Worm (Caenorhabditis elegans) whole organism, midembryonic: Measurements from ENCODE around the gene str-230.

ENCODE experiments used
- T22C8.4 ChIP-seq: fragments of 200-800 bp; sonication (Bioruptor generic); IDR thresholded peaks from 2 replicates; pipeline ENCODE4 v1.3.6; 2022; ENCODE audit warnings: missing genetic modification characterization, missing compliant biosample characterization
- cog-1 ChIP-seq: sonication (generic microtip); optimal IDR thresholded peaks from 2 replicates; lab custom pipeline; 2016; ENCODE audit warnings: missing genetic modification characterization, missing compliant biosample characterization
- flt-1 ChIP-seq: fragments of 200-800 bp; sonication (Bioruptor generic); IDR thresholded peaks from 2 replicates; pipeline ENCODE4 v1.3.6; 2022; ENCODE audit warnings: missing genetic modification characterization, missing compliant biosample characterization
- klf-2 ChIP-seq: fragments of 200-800 bp; sonication (Bioruptor generic); conservative IDR thresholded peaks from 2 replicates; pipeline ENCODE4 v1.3.6; 2022; ENCODE audit warnings: missing genetic modification reagents, missing genetic modification characterization, missing compliant biosample characterization
- med-1 ChIP-seq: sonication (generic microtip); optimal IDR thresholded peaks from 2 replicates; lab custom pipeline; 2017; ENCODE audit warnings: missing genetic modification characterization, mild to moderate bottlenecking, missing compliant biosample characterization, antibody characterized with exemption, missing genetic modification reagents; ENCODE audit not compliant: insufficient read depth
- ref-1 ChIP-seq: fragments of 200-800 bp; sonication (Bioruptor generic); conservative IDR thresholded peaks from 2 replicates; pipeline ENCODE4 v1.3.6; 2022; ENCODE audit warnings: missing genetic modification reagents, missing genetic modification characterization, missing compliant biosample characterization
- tab-1 ChIP-seq: fragments of 200-800 bp; sonication (Bioruptor generic); IDR thresholded peaks from 2 replicates; pipeline ENCODE4 v1.3.6; 2022; ENCODE audit warnings: missing genetic modification characterization, missing compliant biosample characterization
- ztf-23 ChIP-seq: fragments of 200-800 bp; sonication (Bioruptor generic); IDR thresholded peaks from 2 replicates; pipeline ENCODE4 v1.3.6; 2022; ENCODE audit warnings: missing genetic modification reagents, missing genetic modification characterization, missing compliant biosample characterization
- ztf-29 ChIP-seq: fragments of 200-800 bp; sonication (Bioruptor generic); IDR thresholded peaks from 2 replicates; pipeline ENCODE4 v1.3.6; 2022; ENCODE audit warnings: missing genetic modification reagents, missing genetic modification characterization, missing compliant biosample characterization

Gene str-230

ce11 chrV:14210743-14211142, at the start of gene str-230:
Gene str-230, minus strand, starts transcription at chrV:14210843.
- TF ChIP-seq ztf-29 (GFP tag; lab: Robert Waterston, UW) (no peak), tab-1 (GFP tag; lab: Robert Waterston, UW) (no peak), ztf-23 (GFP tag; lab: Robert Waterston, UW) (no peak), flt-1 (GFP tag; lab: Robert Waterston, UW) (no peak), ref-1 (GFP tag; lab: Robert Waterston, UW) (no peak), cog-1 (tag; lab: Kevin White, UChicago) (no peak), klf-2 (GFP tag; lab: Robert Waterston, UW) (no peak), T22C8.4 (GFP tag; lab: Robert Waterston, UW) (no peak), med-1 (GFP tag; lab: Kevin White, UChicago) (no peak)

ce11 chrV:14256813-14257212, 46.2 kb upstream of the str-230 start, which contains the start of gene sre-8:
Gene sre-8, plus strand, starts transcription at chrV:14257113.
- TF ChIP-seq klf-2 (GFP tag; lab: Robert Waterston, UW) (no peak), ref-1 (GFP tag; lab: Robert Waterston, UW) (no peak), tab-1 (GFP tag; lab: Robert Waterston, UW) (no peak), T22C8.4 (GFP tag; lab: Robert Waterston, UW) (no peak), med-1 (GFP tag; lab: Kevin White, UChicago) (no peak), ztf-23 (GFP tag; lab: Robert Waterston, UW) (no peak), flt-1 (GFP tag; lab: Robert Waterston, UW) (no peak), cog-1 (tag; lab: Kevin White, UChicago) (no peak)

DNA sequence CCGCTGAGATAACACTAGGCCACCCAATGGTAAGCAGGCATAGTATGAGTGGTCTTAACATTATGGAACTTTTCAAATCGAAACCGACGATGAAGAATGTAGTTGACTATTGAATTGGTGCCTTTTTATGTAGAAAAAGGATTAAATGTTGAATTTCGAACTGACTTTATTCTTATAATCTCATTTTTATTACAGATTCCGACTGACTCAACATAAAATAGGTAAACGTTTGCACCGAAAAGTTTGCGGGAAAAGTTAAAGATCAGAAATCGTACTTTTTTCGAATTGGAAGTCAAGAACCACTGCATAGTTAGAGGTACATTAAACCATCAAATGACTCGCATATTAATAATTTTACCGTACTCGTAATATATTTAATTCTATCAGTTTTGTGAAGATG, 43.6 kb upstream of the str-230 start, which contains the start of gene K02E11.7:
Gene K02E11.7 (minus strand): TSS at position 101 of the 400 bp plus-strand sequence.
- TF ChIP-seq ztf-29 (GFP tag; lab: Robert Waterston, UW) (no peak), T22C8.4 (GFP tag; lab: Robert Waterston, UW) (no peak)

DNA sequence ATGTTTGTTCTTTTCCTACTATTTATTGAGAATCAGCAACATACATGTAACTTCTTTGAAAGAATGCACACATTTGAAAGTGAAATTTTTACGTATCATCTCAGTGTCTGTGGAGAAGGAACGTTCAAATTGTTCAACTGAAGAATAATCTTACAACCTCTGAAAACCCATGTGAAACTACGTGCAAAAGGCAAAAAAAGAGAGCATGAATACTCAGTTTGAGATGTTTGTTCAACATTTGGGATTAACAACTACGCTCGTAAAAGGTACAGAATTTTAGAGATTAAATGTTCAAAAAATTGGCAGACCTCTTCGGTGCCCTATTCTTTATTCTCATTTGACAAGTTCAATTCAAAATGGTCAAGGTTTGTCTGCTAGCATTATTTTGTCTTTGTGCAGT, 41.4 kb upstream of the str-230 start, which contains the start of gene K02E11.5:
Gene K02E11.5 (plus strand): TSS at position 301 of the 400 bp plus-strand sequence.
- TF ChIP-seq ztf-23 (GFP tag; lab: Robert Waterston, UW) (no peak), tab-1 (GFP tag; lab: Robert Waterston, UW) (no peak), cog-1 (tag; lab: Kevin White, UChicago) (no peak), ztf-29 (GFP tag; lab: Robert Waterston, UW) (no peak), ref-1 (GFP tag; lab: Robert Waterston, UW) (no peak), med-1 (GFP tag; lab: Kevin White, UChicago) (no peak), T22C8.4 (GFP tag; lab: Robert Waterston, UW) (no peak), klf-2 (GFP tag; lab: Robert Waterston, UW) (no peak), flt-1 (GFP tag; lab: Robert Waterston, UW) (no peak)

- no peak for TF ChIP-seq T22C8.4 (GFP tag; lab: Robert Waterston, UW)
- TF ChIP-seq flt-1 (GFP tag; lab: Robert Waterston, UW) = no peak
- TF ChIP-seq cog-1 (tag; lab: Kevin White, UChicago) = no peak
- no peak for TF ChIP-seq ztf-23 (GFP tag; lab: Robert Waterston, UW)
- no peak for TF ChIP-seq ref-1 (GFP tag; lab: Robert Waterston, UW)
- TF ChIP-seq med-1 (GFP tag; lab: Kevin White, UChicago) = no peak
- TF ChIP-seq tab-1 (GFP tag; lab: Robert Waterston, UW) = no peak
- TF ChIP-seq ztf-29 (GFP tag; lab: Robert Waterston, UW) = no peak
- TF ChIP-seq klf-2 (GFP tag; lab: Robert Waterston, UW) = no peak
Measured at ce11 chrV:14248654-14249053, 38.0 kb upstream of the str-230 start, which contains the start of gene K02E11.6. Gene K02E11.6, plus strand, starts transcription at chrV:14248802.

DNA sequence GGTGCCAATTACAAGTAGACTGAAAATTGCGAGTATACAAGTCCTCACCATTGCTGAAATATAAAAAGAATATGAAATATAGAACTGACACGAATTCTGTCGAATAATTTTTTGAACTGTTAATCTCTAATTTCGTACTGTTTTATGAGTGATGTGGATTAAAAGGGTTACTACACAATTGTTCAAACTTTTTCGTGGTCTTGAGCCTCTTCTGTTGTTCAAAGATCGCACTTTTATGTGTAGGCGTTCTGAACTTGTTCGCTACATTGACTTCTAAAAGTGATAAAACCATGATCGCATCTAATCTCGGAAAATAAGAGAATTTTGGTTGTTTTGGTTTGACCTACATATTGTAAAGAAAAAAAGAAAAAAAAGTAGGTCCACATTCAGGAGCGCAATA, 37.4 kb upstream of the str-230 start, which contains the start of gene K02E11.4:
Gene K02E11.4 (minus strand): TSS at position 101 of the 400 bp plus-strand sequence.
- TF ChIP-seq klf-2 (GFP tag; lab: Robert Waterston, UW) (no peak), ztf-23 (GFP tag; lab: Robert Waterston, UW) (no peak), cog-1 (tag; lab: Kevin White, UChicago) (no peak), med-1 (GFP tag; lab: Kevin White, UChicago) (no peak), flt-1 (GFP tag; lab: Robert Waterston, UW) (no peak), ref-1 (GFP tag; lab: Robert Waterston, UW) (no peak), ztf-29 (GFP tag; lab: Robert Waterston, UW) (no peak), tab-1 (GFP tag; lab: Robert Waterston, UW) (no peak), T22C8.4 (GFP tag; lab: Robert Waterston, UW) (no peak)

ce11 chrV:14246761-14247160, 36.1 kb upstream of the str-230 start, which contains the start of gene K02E11.3:
Gene K02E11.3, minus strand, starts transcription at chrV:14246861.
- TF ChIP-seq med-1 (GFP tag; lab: Kevin White, UChicago) (no peak), tab-1 (GFP tag; lab: Robert Waterston, UW) (no peak)

DNA sequence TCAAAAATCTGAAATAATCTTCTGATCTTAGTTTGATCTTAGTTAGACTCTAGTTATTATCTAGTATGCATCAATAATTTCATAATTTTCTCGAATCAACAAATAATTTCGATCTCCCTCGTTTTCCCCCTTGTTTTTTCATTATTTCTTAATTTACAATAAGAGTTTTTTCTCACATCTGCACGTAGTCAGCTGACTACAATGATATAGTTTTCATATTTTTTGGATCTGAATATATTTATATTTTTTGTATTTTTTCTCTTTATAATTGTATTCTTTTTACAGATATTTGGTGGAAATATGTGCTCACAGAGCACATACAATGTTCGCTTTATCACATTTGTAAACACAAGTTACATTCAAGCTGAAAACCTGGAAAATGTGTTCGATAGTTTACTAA, 33.3 kb upstream of the str-230 start, which contains the start of gene sre-7:
Gene sre-7 (plus strand): TSS at position 301 of the 400 bp plus-strand sequence.
- no peak for TF ChIP-seq ztf-29 (GFP tag; lab: Robert Waterston, UW)
- no peak for TF ChIP-seq flt-1 (GFP tag; lab: Robert Waterston, UW)
- TF ChIP-seq tab-1 (GFP tag; lab: Robert Waterston, UW) = no peak
- no peak for TF ChIP-seq cog-1 (tag; lab: Kevin White, UChicago)
- TF ChIP-seq klf-2 (GFP tag; lab: Robert Waterston, UW) = no peak
- TF ChIP-seq ref-1 (GFP tag; lab: Robert Waterston, UW) = no peak
- no peak for TF ChIP-seq ztf-23 (GFP tag; lab: Robert Waterston, UW)
- TF ChIP-seq T22C8.4 (GFP tag; lab: Robert Waterston, UW) = no peak
- TF ChIP-seq med-1 (GFP tag; lab: Kevin White, UChicago) = no peak

DNA sequence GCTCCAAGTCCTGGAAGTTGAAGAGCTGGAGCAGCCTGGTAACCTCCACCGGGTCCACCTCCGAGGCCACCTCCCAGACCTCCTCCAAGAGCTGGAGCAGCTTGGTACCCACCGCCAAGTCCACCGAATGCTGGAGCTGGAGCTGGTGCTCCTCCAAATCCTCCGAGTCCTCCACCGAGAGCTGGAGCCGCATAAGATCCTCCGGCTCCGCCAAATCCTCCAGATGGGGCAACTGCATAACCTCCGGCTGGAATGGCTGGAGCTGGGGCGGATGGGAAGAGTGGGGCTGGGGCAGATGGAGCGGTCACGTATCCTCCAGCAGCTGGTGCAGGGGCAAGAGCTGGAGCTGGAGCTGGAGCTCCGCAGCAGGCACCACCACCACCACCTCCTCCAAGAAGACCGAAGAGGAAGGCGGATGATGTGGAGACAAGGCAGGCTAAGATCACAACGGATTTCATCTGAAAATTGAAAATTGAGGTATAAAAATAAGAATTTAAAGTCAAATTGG, 30.1 kb upstream of the str-230 start, which contains the start of gene K02E11.10:
Gene K02E11.10 (minus strand): TSS at position 458 of the 508 bp plus-strand sequence.
- TF ChIP-seq ref-1 (GFP tag; lab: Robert Waterston, UW) (no peak), tab-1 (GFP tag; lab: Robert Waterston, UW) (no peak), T22C8.4 (GFP tag; lab: Robert Waterston, UW) (no peak), med-1 (GFP tag; lab: Kevin White, UChicago) (no peak), klf-2 (GFP tag; lab: Robert Waterston, UW) (no peak), cog-1 (tag; lab: Kevin White, UChicago) (no peak), ztf-23 (GFP tag; lab: Robert Waterston, UW) (no peak), flt-1 (GFP tag; lab: Robert Waterston, UW) (no peak), ztf-29 (GFP tag; lab: Robert Waterston, UW) (no peak)
